Fruit fly (Drosophila melanogaster) whole organism, larva: ENCODE data around the gene CG46397.

ENCODE experiments used
- noc ChIP-seq: fragments of 200-800 bp; sonication (Bioruptor generic); optimal IDR thresholded peaks from 3 replicates; lab custom pipeline; 2019; ENCODE audit warnings: missing biosample characterization, mild to moderate bottlenecking, missing genetic modification characterization, moderate library complexity

Gene CG46397

DNA sequence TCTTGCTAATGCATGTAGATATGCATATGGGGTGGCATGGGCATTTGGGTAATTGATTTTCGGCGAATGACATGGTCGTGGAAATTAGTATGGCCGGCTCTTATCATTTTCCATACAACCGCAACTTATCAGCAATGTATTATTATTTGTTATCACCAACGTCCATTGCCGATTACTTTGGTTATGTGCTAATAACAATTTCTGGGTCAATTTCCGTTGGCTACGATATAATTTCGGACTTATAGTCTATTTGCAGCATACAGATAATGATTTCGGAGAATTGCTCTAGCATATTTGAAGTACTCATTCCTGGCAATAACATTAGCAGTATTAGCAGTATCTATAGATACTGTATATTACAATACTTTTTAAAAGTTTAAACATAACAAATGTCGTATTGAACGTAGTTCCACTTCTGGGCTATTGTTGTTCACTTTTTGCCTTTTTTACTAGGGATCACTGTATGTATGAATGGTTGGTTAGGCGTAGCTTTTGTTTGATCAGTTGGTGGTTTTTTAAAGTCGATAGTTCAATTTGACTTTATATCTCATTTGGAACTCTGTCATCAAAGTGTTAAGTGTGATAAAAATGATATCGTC lies at the start of gene CG46397:
Gene CG46397 (plus strand): TSS at position 549 of the 599 bp plus-strand sequence.
- TF ChIP-seq noc (tag; lab: Kevin White, UChicago), result peak; percentile 8

DNA sequence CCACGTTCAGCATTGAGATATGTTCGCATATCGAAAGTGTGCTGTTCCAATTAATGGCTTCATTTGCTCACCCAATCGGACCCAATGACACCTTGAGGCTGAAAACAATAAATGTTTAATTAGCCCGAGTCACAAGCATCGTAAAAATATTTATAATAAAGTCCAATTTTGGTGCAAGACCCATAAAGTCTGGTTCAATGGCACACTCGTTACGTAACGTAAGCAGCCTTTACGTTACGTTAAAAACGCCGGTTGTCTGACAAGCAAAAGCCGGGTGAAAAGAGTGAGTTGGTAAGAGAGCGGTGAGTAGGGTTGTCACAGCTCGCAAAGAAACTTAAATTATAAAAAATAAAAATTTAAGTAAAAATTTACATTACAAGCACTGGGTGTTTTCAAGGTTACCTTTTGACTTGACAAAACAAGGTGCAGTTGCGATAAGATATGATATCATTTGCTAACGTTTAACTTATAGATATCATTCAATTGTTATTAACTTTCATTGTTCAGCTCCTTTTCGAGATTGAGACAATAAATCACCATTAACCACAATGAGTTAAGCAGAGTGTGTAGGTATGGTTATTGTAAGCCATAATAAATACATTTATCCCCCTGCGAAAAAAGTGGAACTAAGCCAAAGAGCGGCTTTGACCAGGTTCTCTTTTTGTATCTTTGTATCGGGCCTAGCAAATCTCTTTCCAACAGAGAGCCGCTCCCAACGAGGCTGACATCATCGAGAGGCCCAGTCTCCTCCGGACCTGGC lies 48.9 kb upstream of the CG46397 start:
- peak; percentile 60 for TF ChIP-seq noc (tag; lab: Kevin White, UChicago)

DNA sequence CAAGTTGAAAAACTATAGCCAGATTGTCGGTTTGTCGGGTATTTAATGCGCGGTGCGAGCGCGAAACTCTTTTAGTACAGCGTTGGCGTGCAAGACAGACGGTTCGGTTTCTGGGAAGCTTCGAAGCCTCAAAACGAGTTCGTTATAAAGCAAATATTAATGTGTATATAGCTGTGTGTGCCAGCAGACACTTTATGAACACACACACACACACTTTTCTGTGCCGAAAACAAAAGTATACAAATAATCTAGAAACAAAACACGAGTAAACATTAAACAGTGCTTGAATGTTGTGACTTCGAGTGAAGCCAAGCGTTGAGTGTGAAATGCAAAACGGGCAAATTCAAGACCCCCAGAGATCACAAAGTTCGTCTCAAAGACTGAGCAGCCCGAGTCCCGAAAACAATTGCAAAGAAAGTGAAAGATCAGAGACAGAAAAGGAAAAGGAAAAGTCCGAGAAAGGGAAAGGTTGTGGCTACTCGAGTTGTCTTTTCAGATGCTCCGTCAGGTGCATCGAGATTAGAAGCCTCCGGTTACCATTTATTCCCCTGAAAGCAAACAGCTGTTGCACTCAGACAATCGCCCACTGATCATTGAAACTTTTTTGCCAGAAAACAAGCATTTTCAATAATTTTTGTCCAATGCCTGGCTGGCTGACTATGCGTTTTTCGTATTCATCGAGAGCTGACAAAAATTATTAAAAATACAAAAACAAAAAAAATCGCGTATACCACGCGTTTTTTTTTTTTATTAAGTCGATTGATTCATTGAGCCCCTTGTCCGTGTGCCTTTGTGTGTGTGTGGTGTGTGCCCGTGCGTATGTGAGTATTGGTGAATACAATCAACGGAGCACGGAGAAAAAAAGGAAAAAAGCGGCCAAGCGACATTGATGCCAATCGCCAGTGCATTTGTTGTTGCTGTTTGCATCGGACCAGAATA lies 48.1 kb upstream of the CG46397 start, which contains the start of gene CG34398:
Gene CG34398 (plus strand): TSS at position 73 of the 939 bp plus-strand sequence.
- TF ChIP-seq noc (tag; lab: Kevin White, UChicago), result no peak

DNA sequence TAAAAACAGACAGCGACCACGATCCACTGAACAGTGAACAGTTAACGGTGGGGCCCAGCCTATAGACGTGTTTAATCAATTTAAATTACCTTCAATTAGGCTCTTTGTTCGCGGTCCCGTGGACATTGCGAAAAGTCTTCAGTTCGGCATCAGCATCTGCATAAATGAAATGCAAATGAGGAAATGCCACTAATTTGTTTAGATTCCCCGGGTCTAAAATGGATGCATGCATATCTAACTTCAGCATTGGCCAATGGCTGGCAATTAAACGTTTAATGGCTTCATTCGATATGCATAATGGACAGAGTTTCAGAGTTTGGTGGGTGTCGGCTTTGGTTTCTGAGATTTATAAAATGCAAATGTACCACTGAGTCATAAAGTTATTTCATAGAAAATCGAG lies 45.2 kb upstream of the CG46397 start:
- no peak for TF ChIP-seq noc (tag; lab: Kevin White, UChicago)

DNA sequence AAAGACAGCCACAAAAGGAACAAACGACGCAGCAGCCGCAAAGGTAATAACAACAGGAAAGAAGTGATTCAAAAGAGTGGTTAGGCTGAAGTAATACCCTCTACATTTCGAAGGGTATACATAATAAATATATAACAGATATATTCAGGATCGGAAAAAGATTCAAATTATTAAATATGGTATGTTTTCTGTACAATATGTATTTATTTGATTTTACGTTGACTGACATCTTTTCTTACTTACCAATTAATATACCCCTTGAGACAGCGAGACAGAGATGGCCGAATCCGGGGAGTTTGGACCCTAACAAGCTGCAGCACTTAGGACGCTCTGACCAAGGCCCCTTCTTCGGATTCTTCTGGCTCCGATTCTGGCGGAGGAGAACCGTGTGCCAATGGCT lies 40.8 kb upstream of the CG46397 start:
- TF ChIP-seq noc (tag; lab: Kevin White, UChicago), result no peak

DNA sequence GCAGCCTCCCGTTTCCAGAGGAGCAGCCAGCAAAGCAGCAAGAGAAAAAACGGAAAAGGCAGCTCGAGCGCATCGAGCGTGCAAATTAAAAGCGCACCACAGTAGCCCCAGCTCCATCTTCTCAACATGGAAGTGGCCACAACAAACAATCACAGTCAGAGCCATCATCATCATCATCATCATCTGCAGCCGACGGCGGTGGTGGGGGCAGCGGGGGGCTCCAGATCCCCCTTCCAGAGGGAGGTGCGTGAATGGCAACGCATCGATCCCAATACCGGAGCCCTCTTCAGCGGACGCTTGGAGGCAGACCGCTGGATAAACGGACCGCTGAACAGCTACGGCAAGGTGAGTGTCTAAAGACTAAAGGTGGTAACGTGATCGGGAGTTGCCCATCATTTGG lies 31.4 kb upstream of the CG46397 start:
- TF ChIP-seq noc (tag; lab: Kevin White, UChicago), result no peak

DNA sequence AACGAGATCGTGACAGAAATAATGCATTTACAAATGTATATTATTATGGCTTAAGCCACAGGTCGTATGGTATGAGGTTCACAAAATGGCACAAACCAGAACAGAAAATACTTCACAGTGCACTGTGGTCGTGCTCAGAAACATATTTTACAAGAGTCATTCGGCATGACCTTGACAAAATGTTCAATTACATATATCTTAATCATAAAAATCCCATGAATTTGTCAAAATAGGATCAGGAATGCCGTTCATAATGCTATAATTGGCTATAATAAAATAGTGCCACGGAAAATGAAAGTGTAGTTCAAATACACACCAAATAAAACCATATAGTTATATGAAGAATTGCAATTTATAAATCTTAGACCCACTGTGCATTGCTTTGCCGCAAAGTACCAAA lies 27.4 kb upstream of the CG46397 start:
- no peak for TF ChIP-seq noc (tag; lab: Kevin White, UChicago)

DNA sequence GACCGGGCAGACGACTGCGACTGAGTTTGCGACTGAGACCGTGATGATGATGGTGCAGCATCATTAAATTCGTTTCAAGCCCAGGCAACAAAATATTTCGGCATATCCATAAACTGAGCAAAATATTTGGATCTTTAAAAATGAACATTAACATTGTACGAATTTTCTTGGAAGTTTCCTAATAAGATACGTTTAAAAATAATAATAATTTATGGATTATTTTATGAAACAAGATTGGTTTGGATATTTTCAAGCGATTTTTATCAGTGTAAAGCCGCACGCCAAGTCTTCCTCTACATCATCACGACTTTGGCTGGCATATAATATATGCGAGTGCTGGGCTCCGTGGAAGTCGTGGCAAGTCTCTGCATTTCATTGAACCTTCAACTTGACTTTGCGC lies 26.8 kb upstream of the CG46397 start:
- TF ChIP-seq noc (tag; lab: Kevin White, UChicago), result no peak

DNA sequence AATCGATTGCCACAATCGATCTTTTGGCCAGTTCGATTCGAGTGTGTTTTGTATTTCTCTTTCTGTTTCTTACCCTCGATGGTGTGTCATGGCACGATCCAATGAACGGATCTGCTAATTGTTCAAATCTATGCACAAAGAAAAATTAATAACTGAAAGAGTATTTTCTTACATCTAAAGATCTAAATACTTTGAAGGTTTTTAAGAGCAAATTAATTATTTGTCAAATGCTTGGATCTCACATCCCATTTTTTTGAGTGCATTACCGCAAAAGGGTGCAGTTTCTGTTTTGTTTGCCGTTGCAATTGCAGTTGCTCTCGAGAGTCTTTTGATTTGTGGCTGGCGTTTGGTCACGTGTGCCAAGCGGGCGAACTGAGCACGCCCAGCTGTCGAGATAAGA lies 25.1 kb upstream of the CG46397 start:
- TF ChIP-seq noc (tag; lab: Kevin White, UChicago), result no peak

DNA sequence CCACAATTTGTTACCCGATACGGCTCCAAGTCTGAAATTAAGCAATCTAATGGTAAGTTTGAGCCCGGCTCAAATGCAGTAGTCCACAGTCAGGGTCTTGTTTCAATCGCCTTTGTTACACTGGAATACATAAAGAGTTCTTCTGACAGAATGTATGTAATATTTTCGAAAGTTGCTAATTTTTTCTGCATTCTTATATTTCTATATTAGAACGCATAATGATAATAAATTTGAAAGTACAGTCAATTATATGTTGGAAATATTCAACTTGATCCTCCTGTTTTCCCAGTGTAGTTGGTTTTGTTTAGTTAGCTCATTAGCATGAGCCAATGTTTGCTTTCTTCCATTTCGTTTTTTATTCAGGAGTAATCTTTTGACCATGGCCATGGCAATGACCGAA lies 23.7 kb upstream of the CG46397 start:
- no peak for TF ChIP-seq noc (tag; lab: Kevin White, UChicago)

DNA sequence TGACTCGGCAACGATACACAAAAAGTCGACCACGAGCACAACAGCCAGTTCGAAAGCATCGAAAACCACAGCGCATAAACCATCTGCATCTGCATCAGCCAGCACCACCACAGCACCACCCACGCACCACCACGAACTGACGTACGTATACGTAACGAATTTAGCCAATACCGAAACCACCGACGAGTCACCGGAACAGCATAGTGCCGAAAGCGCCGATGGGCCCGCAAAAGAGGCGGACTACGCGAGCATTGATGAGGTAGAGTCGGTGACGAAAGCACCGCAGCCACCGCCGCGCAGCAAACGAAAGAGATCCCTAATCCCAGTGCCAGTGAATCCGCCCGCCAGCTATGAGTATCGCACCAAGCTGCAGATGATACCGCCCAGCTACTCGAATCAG lies 15.9 kb upstream of the CG46397 start:
- no peak for TF ChIP-seq noc (tag; lab: Kevin White, UChicago)

DNA sequence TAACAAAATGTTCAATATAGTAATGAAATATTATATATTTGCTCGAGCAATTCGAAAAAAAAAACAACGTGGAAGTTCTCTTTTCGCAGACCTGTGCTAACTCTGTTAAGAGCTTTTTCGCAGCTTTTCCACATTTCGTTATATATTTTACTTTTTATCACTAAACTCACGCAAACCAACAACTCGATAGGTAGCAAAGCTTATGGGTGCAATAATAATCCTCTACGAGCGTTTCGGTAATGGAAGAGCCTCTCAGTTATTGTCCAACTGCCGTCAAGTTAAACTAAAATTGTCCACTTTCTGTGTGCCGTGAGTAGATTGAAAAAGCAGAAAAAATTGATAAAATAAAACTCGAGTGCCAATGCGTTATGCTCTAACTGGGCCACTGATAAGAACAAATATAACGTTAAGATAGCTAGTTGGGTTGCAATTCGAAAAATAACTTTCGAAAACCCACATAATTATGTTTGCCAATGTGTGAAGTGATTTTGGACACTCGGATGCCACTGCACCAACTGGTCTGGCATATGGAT lies 13.3 kb upstream of the CG46397 start, which contains the start of gene Tsp29Fa:
Gene Tsp29Fa (plus strand): TSS at position 253 of the 533 bp plus-strand sequence.
- TF ChIP-seq noc (tag; lab: Kevin White, UChicago), result no peak

DNA sequence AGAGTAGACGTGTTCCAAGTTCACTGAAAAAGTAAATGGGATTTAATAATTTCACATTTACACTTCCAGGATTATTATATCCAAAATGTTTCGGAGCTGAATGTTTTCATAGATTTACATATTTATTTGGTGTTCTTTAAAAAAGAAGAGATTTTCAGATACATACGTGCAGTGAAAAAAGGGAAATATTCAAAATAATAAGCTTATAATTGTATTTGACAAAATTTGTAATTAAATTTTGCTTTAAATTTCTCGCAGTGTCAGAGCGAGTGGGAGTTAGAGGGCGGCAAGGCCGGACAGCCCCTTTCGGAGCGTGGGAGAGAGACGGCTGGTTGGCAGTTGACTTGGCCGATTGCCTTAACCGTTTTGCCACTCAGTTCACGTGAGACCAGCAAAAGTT lies 10.1 kb upstream of the CG46397 start, which contains the start of gene Tsp29Fb:
Gene Tsp29Fb (plus strand): TSS at position 388 of the 400 bp plus-strand sequence.
- peak; percentile 93 for TF ChIP-seq noc (tag; lab: Kevin White, UChicago)

DNA sequence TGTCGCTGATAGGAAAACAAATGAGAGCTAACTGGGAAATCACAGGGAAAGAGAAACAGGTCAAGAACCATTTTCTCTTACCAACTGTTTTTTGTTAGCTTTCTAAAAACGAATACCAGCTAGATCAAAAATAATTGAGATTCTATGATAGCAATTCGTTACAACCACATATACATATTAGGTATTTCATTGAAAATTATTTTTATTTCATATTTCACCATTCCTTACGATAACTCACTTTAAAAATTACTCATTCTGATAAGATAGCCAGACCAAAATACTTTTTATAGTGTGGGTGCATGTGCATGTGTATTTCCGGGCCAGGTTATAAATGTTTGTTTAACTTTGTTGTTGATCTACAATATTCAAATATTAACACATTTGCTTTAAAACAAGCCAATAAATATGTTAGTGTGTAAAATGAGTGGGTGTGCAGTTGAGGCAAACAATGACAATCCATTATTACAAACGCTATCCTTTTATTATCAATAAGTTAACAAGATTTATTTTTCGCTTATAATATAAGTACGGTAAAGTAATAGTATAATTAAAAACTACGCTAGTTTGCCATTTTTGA lies 9.1 kb upstream of the CG46397 start:
- no peak for TF ChIP-seq noc (tag; lab: Kevin White, UChicago)

DNA sequence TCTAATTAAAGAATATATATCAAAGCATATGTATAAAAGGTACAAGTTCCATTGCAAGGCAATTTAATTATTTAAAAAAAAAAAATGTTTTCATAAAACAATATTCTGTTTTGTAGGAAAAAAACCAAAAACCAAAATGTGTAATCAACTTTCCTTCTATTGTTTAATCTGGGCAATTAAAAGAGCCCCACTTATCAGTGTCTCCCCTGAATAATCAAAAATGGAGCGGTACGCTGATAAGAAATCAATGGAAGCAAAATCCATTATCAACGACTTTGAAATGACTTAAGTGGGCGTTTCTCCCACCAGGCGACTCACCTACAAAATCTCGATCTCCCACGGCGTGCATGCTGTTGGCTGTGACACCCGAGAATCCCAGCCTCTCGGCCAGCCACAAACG lies 6.4 kb upstream of the CG46397 start:
- peak; percentile 8 for TF ChIP-seq noc (tag; lab: Kevin White, UChicago)
